Worm (Caenorhabditis elegans): ENCODE results near the gene str-41.

DNA sequence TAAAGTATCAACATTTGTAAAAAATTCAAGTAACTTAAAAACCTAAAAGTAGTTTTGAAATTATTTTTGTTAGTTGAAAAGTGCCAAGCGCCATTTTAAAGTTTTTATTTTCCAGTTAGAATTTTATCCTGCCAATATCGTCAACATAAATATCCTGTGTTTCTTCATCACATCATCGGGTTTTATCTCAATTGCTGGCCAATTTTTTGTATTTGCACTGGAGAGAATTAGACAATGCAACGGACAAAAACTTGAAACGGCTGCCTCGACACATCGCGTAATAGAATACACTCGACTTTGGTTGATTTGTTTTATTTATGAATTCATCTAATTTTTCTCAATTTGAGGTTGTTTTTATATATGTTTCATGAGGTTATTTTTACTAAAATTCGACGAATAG lies 43.2 kb downstream of the str-41 start, which contains the start of gene F25E5.2:
- TF ChIP-seq hmg-4 (GFP tag; optimal IDR thresholded peaks at IDR 0.05) = no peak
- no peak for TF ChIP-seq ama-1 (optimal IDR thresholded peaks at IDR 0.05)
- TF ChIP-seq tra-4 (tag; optimal IDR thresholded peaks at IDR 0.05) = no peak
- TF ChIP-seq ets-7 (tag; optimal IDR thresholded peaks at IDR 0.05) = no peak
- TF ChIP-seq pes-1 (GFP tag; IDR thresholded peaks at IDR 0.05) = no peak
- no peak for TF ChIP-seq scrt-1 (GFP tag; IDR thresholded peaks at IDR 0.05)
- no peak for TF ChIP-seq tbx-37 (GFP tag; conservative IDR thresholded peaks at IDR 0.05)
- TF ChIP-seq B0310.2 (tag; optimal IDR thresholded peaks at IDR 0.05) = no peak
- no peak for TF ChIP-seq ceh-13 (GFP tag; optimal IDR thresholded peaks at IDR 0.05)
- no peak for TF ChIP-seq ceh-36 (tag; optimal IDR thresholded peaks at IDR 0.05)
